Worm (Caenorhabditis elegans) whole organism, L3 larva: ENCODE results near the gene F54A3.2.

Experiments
- ceh-16 ChIP-seq: sonication (generic microtip); optimal IDR thresholded peaks from 2 replicates; lab custom pipeline; 2017; ENCODE audit warnings: missing biosample characterization, missing genetic modification characterization
- elt-3 ChIP-seq, 3 experiments: fragments of 150-350 bp in 1 of 3; sonication (generic microtip) in 2 of 3; optimal IDR thresholded peaks; 2 replicates in 2 of 3; 4 replicates in 1 of 3; lab custom pipeline; 2014 to 2017; ENCODE audit warnings: missing biosample characterization in 3 of 3, missing genetic modification characterization in 3 of 3
- mdl-1 ChIP-seq: fragments of 150-350 bp; optimal IDR thresholded peaks from 2 replicates; lab custom pipeline; 2014; ENCODE audit warnings: missing biosample characterization, missing genetic modification characterization
- nhr-12 ChIP-seq: fragments of 150-350 bp; optimal IDR thresholded peaks from 2 replicates; lab custom pipeline; 2014; ENCODE audit warnings: missing biosample characterization, missing genetic modification characterization
- pha-4 ChIP-seq: fragments of 150-350 bp; optimal IDR thresholded peaks from 2 replicates; lab custom pipeline; 2014; ENCODE audit warnings: missing biosample characterization, missing genetic modification reagents, missing genetic modification characterization

DNA sequence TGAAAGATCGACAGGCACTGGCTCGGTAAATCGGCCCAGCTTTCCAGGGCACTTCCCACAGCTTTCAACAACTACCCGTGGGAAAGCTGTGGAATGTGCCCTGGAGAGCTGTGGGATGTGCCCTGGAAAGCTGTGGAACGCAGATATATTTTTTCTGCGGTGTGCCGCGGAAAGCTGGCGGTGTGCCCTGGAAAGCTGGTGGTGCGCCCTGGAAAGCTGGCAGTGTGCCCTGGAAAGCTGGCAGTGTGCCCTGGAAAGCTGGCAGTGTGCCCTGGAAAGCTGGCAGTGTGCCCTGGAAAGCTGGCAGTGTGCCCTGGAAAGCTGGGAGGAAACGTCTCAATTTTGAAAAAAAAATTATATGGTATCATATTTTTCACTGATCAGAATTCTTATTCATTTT, 30.3 kb downstream of the F54A3.2 start:
- TF ChIP-seq ceh-16 (tag; lab: Kevin White, UChicago) (no peak), nhr-12 (tag; lab: Kevin White, UChicago) (no peak), mdl-1 (tag; lab: Kevin White, UChicago) (no peak), pha-4 (tag; lab: Kevin White, UChicago) (no peak), elt-3 (tag; optimal IDR thresholded peaks at IDR 0.05; lab: Kevin White, UChicago) (no peak)
